Fruit fly (Drosophila melanogaster): ENCODE data around the gene CG42637.
A peak's percentile ranks its signal among the peaks of the same experiment; 100 is the strongest.

The CG42637 gene

DNA sequence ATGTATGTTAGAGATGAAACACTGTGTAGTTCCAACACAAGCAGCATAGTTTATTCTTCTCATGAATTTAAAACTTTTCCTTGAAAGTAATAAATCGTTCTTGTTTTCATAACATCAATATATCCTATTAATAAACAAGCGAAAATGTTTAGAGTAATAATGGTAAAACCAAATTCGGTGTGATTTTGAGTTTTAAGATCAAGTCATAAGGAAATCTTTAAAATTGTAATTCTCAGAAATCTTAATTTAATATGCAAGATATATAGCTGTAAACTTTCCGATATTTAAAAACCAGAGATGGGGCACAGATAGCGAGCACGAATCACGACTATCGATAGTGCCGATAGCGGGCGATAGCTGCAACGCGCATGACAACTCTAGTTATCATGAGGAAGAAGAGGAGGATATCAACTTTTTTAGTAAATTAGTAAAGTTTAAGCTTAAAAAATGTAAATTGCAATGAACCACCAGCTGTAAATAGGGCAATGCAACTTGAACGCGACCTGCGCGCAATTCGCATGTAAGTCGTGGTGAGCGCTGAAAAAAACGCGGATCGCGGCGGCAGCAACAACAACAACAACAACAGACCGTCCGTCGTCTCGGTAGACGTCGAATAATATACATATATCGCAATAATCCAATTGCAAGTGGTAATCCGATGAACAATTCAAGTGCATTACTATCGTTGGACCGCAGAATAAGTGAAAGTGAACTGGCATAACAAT is 24.6 kb upstream of the CG42637 start, which contains the start of the genes Fibp and Deaf1 (continued):
- TF ChIP-seq pb (GFP tag; optimal IDR thresholded peaks at IDR 0.05) (peak; percentile 50), CG17385 (GFP tag; optimal IDR thresholded peaks at IDR 0.05) (peak; percentile 97), CG4707 (GFP tag; optimal IDR thresholded peaks at IDR 0.05) (no peak), CG6854 (GFP tag; optimal IDR thresholded peaks at IDR 0.05) (no peak), ind (GFP tag; optimal IDR thresholded peaks at IDR 0.05) (peak; percentile 81), CG13123 (GFP tag; optimal IDR thresholded peaks at IDR 0.05) (peak; percentile 63), scrt (GFP tag; optimal IDR thresholded peaks at IDR 0.05) (peak; percentile 29), CG9609 (GFP tag; optimal IDR thresholded peaks at IDR 0.05) (peak; percentile 84), h (optimal IDR thresholded peaks at IDR 0.05) (no peak), exex (tag; optimal IDR thresholded peaks at IDR 0.05) (peak; percentile 42)

dm6 chr3L:19815472-19816150 is 22.2 kb upstream of the CG42637 start, which contains the start of gene cyc:
Gene cyc (minus strand): TSS chr3L:19815938.
- TF ChIP-seq CG6654 (GFP tag; optimal IDR thresholded peaks at IDR 0.05) (no peak), D (optimal IDR thresholded peaks at IDR 0.05) (no peak), D (GFP tag; optimal IDR thresholded peaks at IDR 0.05) (no peak), CG6854 (GFP tag; optimal IDR thresholded peaks at IDR 0.05) (no peak), D19B (GFP tag; optimal IDR thresholded peaks at IDR 0.05) (no peak), fu2 (GFP tag; optimal IDR thresholded peaks at IDR 0.05) (no peak), CG8765 (GFP tag; IDR thresholded peaks at IDR 0.05) (no peak), cg (GFP tag; optimal IDR thresholded peaks at IDR 0.05) (peak; percentile 77), CG1603 (tag; optimal IDR thresholded peaks at IDR 0.05) (no peak), BEAF-32 (GFP tag; optimal IDR thresholded peaks at IDR 0.05) (peak; percentile 1), CG18011 (GFP tag; optimal IDR thresholded peaks at IDR 0.05) (no peak), Nf-YB (GFP tag; optimal IDR thresholded peaks at IDR 0.05) (no peak), CG14014 (GFP tag; IDR thresholded peaks at IDR 0.05) (no peak), CG17359 (tag; optimal IDR thresholded peaks at IDR 0.05) (no peak), zf30C (GFP tag; optimal IDR thresholded peaks at IDR 0.05) (no peak), CG13624 (GFP tag; optimal IDR thresholded peaks at IDR 0.05) (no peak), zen (tag; optimal IDR thresholded peaks at IDR 0.05) (no peak), Sox100B (GFP tag; optimal IDR thresholded peaks at IDR 0.05) (no peak), maf-S (GFP tag; optimal IDR thresholded peaks at IDR 0.05) (no peak), CG16813 (GFP tag; IDR thresholded peaks at IDR 0.05; ENCODE audit: partially characterized antibody) (no peak), Pdp1 (GFP tag; optimal IDR thresholded peaks at IDR 0.05) (peak in 1 of 2 experiments; percentile 28), Nf-YC (tag; optimal IDR thresholded peaks at IDR 0.05) (peak; percentile 5), Ets65A (GFP tag) (no peak), Hmr (GFP tag; optimal IDR thresholded peaks at IDR 0.05) (no peak), Meics (GFP tag; optimal IDR thresholded peaks at IDR 0.05) (no peak), dmrt11E (tag; optimal IDR thresholded peaks at IDR 0.05) (no peak), CG14710 (tag; optimal IDR thresholded peaks at IDR 0.05) (no peak), fd96Cb (tag; optimal IDR thresholded peaks at IDR 0.05) (no peak), CG13296 (GFP tag; optimal IDR thresholded peaks at IDR 0.05) (peak; percentile 8), lmd (GFP tag; IDR thresholded peaks at IDR 0.05) (no peak), p53 (GFP tag; optimal IDR thresholded peaks at IDR 0.05) (no peak), CG31224 (GFP tag; IDR thresholded peaks at IDR 0.05) (no peak), B-H1 (GFP tag; IDR thresholded peaks at IDR 0.05) (no peak), CG12659 (GFP tag; optimal IDR thresholded peaks at IDR 0.05) (peak; percentile 36), CG2129 (GFP tag; IDR thresholded peaks at IDR 0.05; ENCODE audit: partially characterized antibody) (no peak), org-1 (GFP tag; optimal IDR thresholded peaks at IDR 0.05) (no peak), Optix (GFP tag; IDR thresholded peaks at IDR 0.05) (no peak), Fer1 (GFP tag; optimal IDR thresholded peaks at IDR 0.05) (peak; percentile 11), CG6689 (GFP tag; IDR thresholded peaks at IDR 0.05) (no peak)
